Fruit fly (Drosophila melanogaster): ENCODE measurements around the gene gny.

gny gene

DNA sequence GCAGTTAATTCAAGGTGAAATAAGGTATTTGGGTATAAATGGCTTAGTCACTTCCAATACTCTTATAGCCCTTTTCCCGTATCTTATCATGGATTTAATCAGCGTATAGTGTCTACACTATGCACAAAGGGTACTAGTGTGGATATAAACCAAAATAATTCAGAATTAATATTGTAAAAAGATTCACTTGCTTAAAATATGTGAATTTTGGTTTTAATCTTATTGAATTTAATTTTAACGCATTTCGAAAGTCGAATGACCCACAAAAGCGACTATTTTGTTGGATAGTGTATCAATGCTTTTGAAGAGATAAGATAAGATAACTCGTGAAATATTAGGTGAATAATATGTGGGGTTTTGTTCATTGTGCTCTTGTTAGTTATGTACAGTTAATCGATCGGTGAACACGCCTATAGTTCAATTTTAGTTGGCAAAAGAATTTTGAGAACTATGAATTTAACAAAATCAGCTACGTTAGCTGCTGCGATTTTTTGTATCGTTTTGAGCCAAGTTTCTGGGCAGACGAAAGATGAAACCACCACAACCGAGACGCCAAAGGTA, 2.1 kb downstream of the gny start, which contains the start of gene CG5096 (continued):
- TF ChIP-seq hbn (GFP tag; IDR thresholded peaks at IDR 0.05; ENCODE audit: partially characterized antibody) (no peak), CG6765 (GFP tag; optimal IDR thresholded peaks at IDR 0.05) (peak; percentile 83), Dbx (GFP tag; IDR thresholded peaks at IDR 0.05) (peak; percentile 94), aop (GFP tag; IDR thresholded peaks at IDR 0.05) (no peak), CG17912 (GFP tag; optimal IDR thresholded peaks at IDR 0.05) (peak; percentile 43), Fer2 (tag; optimal IDR thresholded peaks at IDR 0.05) (peak; percentile 84), slbo (GFP tag; IDR thresholded peaks at IDR 0.05) (peak; percentile 91), CG7839 (tag; optimal IDR thresholded peaks at IDR 0.05) (peak; percentile 94), rib (GFP tag; IDR thresholded peaks at IDR 0.05) (peak; percentile 86), CG2129 (GFP tag; IDR thresholded peaks at IDR 0.05; ENCODE audit: partially characterized antibody) (no peak), Eip74EF (GFP tag; optimal IDR thresholded peaks at IDR 0.05) (peak in 1 of 2 experiments; percentile 87), CG15696 (tag; optimal IDR thresholded peaks at IDR 0.05) (peak; percentile 42), abd-A (tag; optimal IDR thresholded peaks at IDR 0.05) (no peak), Jarid2 (GFP tag; optimal IDR thresholded peaks at IDR 0.05) (no peak), pfk (GFP tag; optimal IDR thresholded peaks at IDR 0.05) (no peak), CG4282 (GFP tag; optimal IDR thresholded peaks at IDR 0.05) (peak; percentile 2), seq (GFP tag; IDR thresholded peaks at IDR 0.05) (peak; percentile 89), amos (GFP tag; IDR thresholded peaks at IDR 0.05; ENCODE audit: partially characterized antibody) (no peak), Atf-2 (GFP tag; optimal IDR thresholded peaks at IDR 0.05) (peak; percentile 70), Bdp1 (GFP tag; optimal IDR thresholded peaks at IDR 0.05) (no peak), psq (GFP tag; optimal IDR thresholded peaks at IDR 0.05) (peak; percentile 49), odd (GFP tag; optimal IDR thresholded peaks at IDR 0.05) (peak; percentile 75), mirr (GFP tag; optimal IDR thresholded peaks at IDR 0.05) (peak; percentile 91), CG12659 (GFP tag; optimal IDR thresholded peaks at IDR 0.05) (peak; percentile 90), gsb-n (tag; optimal IDR thresholded peaks at IDR 0.05) (peak; percentile 72), wek (GFP tag; optimal IDR thresholded peaks at IDR 0.05) (peak; percentile 48), otp (GFP tag; IDR thresholded peaks at IDR 0.05) (peak; percentile 87), mam (GFP tag; optimal IDR thresholded peaks at IDR 0.05) (peak; percentile 86), CG11696 (GFP tag; IDR thresholded peaks at IDR 0.05) (peak; percentile 75), CG3281 (GFP tag; optimal IDR thresholded peaks at IDR 0.05) (peak; percentile 92), pan (optimal IDR thresholded peaks at IDR 0.05) (no peak), pan (GFP tag; optimal IDR thresholded peaks at IDR 0.05 in 1 of 2, IDR thresholded peaks at IDR 0.05 in 1 of 2) (peak in 1 of 2 experiments; percentile 91), CG9797 (GFP tag; optimal IDR thresholded peaks at IDR 0.05) (no peak)

DNA sequence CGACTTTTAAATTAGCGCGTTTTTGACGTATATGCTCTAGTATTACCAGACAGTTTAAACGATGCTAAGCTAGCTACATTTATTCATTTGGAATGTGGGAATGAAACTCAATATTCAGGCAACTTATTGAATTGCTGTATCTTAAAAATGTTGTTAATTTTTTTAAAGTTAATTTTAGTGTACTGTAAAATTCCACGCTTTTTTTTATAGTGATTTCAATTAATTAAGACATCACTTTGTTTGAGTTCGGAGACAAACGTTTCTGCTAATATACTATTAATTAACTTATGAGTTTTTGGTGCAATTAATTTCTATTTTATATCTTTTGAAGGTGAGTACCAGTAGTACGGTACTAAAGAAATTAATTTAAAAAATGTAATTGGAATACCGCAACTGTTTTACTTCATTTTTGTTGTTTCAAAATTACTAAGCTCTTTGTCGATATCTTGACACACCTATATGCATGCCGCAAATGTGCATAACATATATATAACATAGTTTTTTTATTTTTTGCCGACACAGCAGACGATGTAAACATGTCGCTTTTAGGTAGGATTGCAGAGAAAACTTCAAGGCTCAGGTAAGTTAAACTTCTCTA, 6.4 kb downstream of the gny start, which contains the start of the genes Cdk1 and mRpS7:
Cdk1 (minus strand) TSS at position 55 of the 598 bp plus-strand sequence.
mRpS7 (plus strand) TSS at position 455 of the 598 bp plus-strand sequence.
- peak; percentile 28 for TF ChIP-seq BtbVII (GFP tag; optimal IDR thresholded peaks at IDR 0.05)
- no peak for TF ChIP-seq usp (GFP tag; optimal IDR thresholded peaks at IDR 0.05)
- TF ChIP-seq CG10366 (GFP tag; IDR thresholded peaks at IDR 0.05), result peak; percentile 69; the same call in 1 of the 2 replicates
- TF ChIP-seq CG2199 (GFP tag; IDR thresholded peaks at IDR 0.05), result no peak
- peak; percentile 63 for TF ChIP-seq CG13624 (GFP tag; optimal IDR thresholded peaks at IDR 0.05)
- TF ChIP-seq Bgb (GFP tag; IDR thresholded peaks at IDR 0.05; ENCODE audit: partially characterized antibody), result no peak
- TF ChIP-seq Dad (GFP tag; optimal IDR thresholded peaks at IDR 0.05), result peak; percentile 21
- peak; percentile 41 for TF ChIP-seq CG4730 (GFP tag; IDR thresholded peaks at IDR 0.05)
- peak; percentile 47 for TF ChIP-seq Vsx1 (GFP tag; optimal IDR thresholded peaks at IDR 0.05)
- TF ChIP-seq CG7786 (GFP tag; optimal IDR thresholded peaks at IDR 0.05), result peak; percentile 47
- TF ChIP-seq sisA (GFP tag; IDR thresholded peaks at IDR 0.05), result peak; percentile 38; the same call in 1 of the 2 replicates
- TF ChIP-seq CG2889 (GFP tag; IDR thresholded peaks at IDR 0.05), result peak; percentile 13; the same call in 1 of the 3 replicates
- TF ChIP-seq prd (optimal IDR thresholded peaks at IDR 0.05), result no peak
- TF ChIP-seq prd (GFP tag; IDR thresholded peaks at IDR 0.05), result peak; percentile 81
- peak; percentile 34 for TF ChIP-seq da (GFP tag; optimal IDR thresholded peaks at IDR 0.05)
- TF ChIP-seq CG14667 (GFP tag; IDR thresholded peaks at IDR 0.05), result no peak; the same call in 1 of the 2 replicates
- TF ChIP-seq CG7745 (tag; optimal IDR thresholded peaks at IDR 0.05), result no peak
- peak; percentile 71 for TF ChIP-seq CG7556 (GFP tag; optimal IDR thresholded peaks at IDR 0.05)
